Fruit fly (Drosophila melanogaster) whole organism, embryonic: ENCODE measurements around the gene CG44837.

Source experiments
- BtbVII ChIP-seq: fragments of 200-800 bp; sonication (Bioruptor generic); optimal IDR thresholded peaks from 3 replicates; lab custom pipeline; 2017; ENCODE audit warnings: missing biosample characterization, mild to moderate bottlenecking, missing genetic modification characterization
- CG10274 ChIP-seq: fragments of 200-800 bp; sonication (Bioruptor generic); optimal IDR thresholded peaks from 3 replicates; lab custom pipeline; 2017; ENCODE audit warnings: missing biosample characterization, mild to moderate bottlenecking, missing genetic modification characterization
- CG12071 ChIP-seq: fragments of 200-800 bp; sonication (Bioruptor generic); optimal IDR thresholded peaks from 3 replicates; lab custom pipeline; 2018; ENCODE audit warnings: missing biosample characterization, mild to moderate bottlenecking, missing genetic modification characterization
- CG13287 ChIP-seq: fragments of 200-800 bp; sonication (Bioruptor generic); IDR thresholded peaks from 2 replicates; pipeline ENCODE4 v1.3.6; 2022; ENCODE audit warnings: missing biosample characterization, missing genetic modification characterization; ENCODE audit not compliant: partially characterized antibody
- CG14441 ChIP-seq: fragments of 200-800 bp; sonication (Bioruptor generic); IDR thresholded peaks from 2 replicates; pipeline ENCODE4 v1.3.6; 2022; ENCODE audit warnings: missing biosample characterization, missing genetic modification characterization
- CG14667 ChIP-seq: fragments of 200-800 bp; sonication (Bioruptor generic); IDR thresholded peaks from 2 replicates; pipeline ENCODE4 v1.3.6; 2022; ENCODE audit warnings: missing biosample characterization, missing genetic modification characterization
- CG15269 ChIP-seq: fragments of 200-800 bp; sonication (Bioruptor generic); optimal IDR thresholded peaks from 2 replicates; lab custom pipeline; 2018; ENCODE audit warnings: missing biosample characterization, mild to moderate bottlenecking, missing genetic modification characterization, moderate library complexity
- CG1603 ChIP-seq: fragments of 200-800 bp; sonication (Bioruptor generic); optimal IDR thresholded peaks from 2 replicates; lab custom pipeline; 2019; ENCODE audit warnings: missing biosample characterization, mild to moderate bottlenecking, missing genetic modification characterization, moderate library complexity
- CG1832 ChIP-seq: fragments of 200-800 bp; sonication (Bioruptor generic); optimal IDR thresholded peaks from 2 replicates; lab custom pipeline; 2017; ENCODE audit warnings: missing biosample characterization, mild to moderate bottlenecking, missing genetic modification characterization, inconsistent platforms
- CG18476 ChIP-seq: fragments of 200-800 bp; sonication (Bioruptor generic); optimal IDR thresholded peaks from 2 replicates; lab custom pipeline; 2016; ENCODE audit warnings: missing biosample characterization, mild to moderate bottlenecking, missing genetic modification characterization
- CG4282 ChIP-seq: fragments of 200-800 bp; sonication (Bioruptor generic); optimal IDR thresholded peaks from 2 replicates; lab custom pipeline; 2016; ENCODE audit warnings: missing biosample characterization, missing genetic modification characterization
- CG43689 ChIP-seq: fragments of 200-800 bp; sonication (Bioruptor generic); IDR thresholded peaks from 2 replicates; pipeline ENCODE4 v1.3.6; 2022; ENCODE audit warnings: missing biosample characterization, missing genetic modification characterization
- CG6791 ChIP-seq: fragments of 200-800 bp; sonication (Bioruptor generic); IDR thresholded peaks from 3 replicates; pipeline ENCODE4 v1.3.6; 2022; ENCODE audit warnings: missing biosample characterization, missing genetic modification characterization; ENCODE audit not compliant: partially characterized antibody
- CG7839 ChIP-seq: fragments of 200-800 bp; sonication (Bioruptor generic); optimal IDR thresholded peaks from 3 replicates; lab custom pipeline; 2018; ENCODE audit warnings: missing biosample characterization, mild to moderate bottlenecking, missing genetic modification characterization, moderate library complexity
- E2f2 ChIP-seq: fragments of 200-800 bp; sonication (Bioruptor generic); IDR thresholded peaks from 2 replicates; pipeline ENCODE4 v1.3.6; 2022; ENCODE audit warnings: missing biosample characterization, missing genetic modification characterization
- Eip74EF ChIP-seq, 2 experiments: fragments of 200-800 bp in 1 of 2; fragments of >200 bp in 1 of 2; sonication (Bioruptor generic) in 1 of 2; optimal IDR thresholded peaks; 2 replicates each; lab custom pipeline; 2017 to 2019; ENCODE audit warnings: missing biosample characterization in 2 of 2, missing genetic modification characterization in 2 of 2, mild to moderate bottlenecking in 1 of 2, moderate library complexity in 1 of 2
- Elba2 ChIP-seq: fragments of 200-800 bp; sonication (Bioruptor generic); optimal IDR thresholded peaks from 3 replicates; lab custom pipeline; 2016; ENCODE audit warnings: missing biosample characterization, missing genetic modification characterization
- Ets65A ChIP-seq: fragments of 200-800 bp; sonication (Bioruptor generic); peaks from one replicate; lab custom pipeline; 2016; ENCODE audit warnings: missing biosample characterization, missing genetic modification characterization
- Fer3 ChIP-seq: fragments of 200-800 bp; sonication (Bioruptor generic); optimal IDR thresholded peaks from 2 replicates; lab custom pipeline; 2018; ENCODE audit warnings: missing biosample characterization, mild to moderate bottlenecking, missing genetic modification characterization, moderate library complexity
- HmgD ChIP-seq: fragments of 200-800 bp; sonication (Bioruptor generic); optimal IDR thresholded peaks from 3 replicates; lab custom pipeline; 2016; ENCODE audit warnings: missing biosample characterization, missing genetic modification characterization
- Myb ChIP-seq: fragments of 200-800 bp; sonication (Bioruptor generic); optimal IDR thresholded peaks from 2 replicates; lab custom pipeline; 2016; ENCODE audit warnings: missing biosample characterization, missing genetic modification characterization
- Nf-YA ChIP-seq: fragments of 200-800 bp; sonication (Bioruptor generic); IDR thresholded peaks from 2 replicates; pipeline ENCODE4 v1.3.6; 2022; ENCODE audit warnings: missing biosample characterization, missing genetic modification characterization
- Optix ChIP-seq: fragments of 200-800 bp; sonication (Bioruptor generic); IDR thresholded peaks from 3 replicates; pipeline ENCODE4 v1.3.6; 2022; ENCODE audit warnings: missing biosample characterization, missing genetic modification characterization
- Ptx1 ChIP-seq: fragments of 200-800 bp; sonication (Bioruptor generic); IDR thresholded peaks from 2 replicates; pipeline ENCODE4 v1.3.6; 2022; ENCODE audit warnings: missing biosample characterization, missing genetic modification characterization
- Spps ChIP-seq: fragments of 200-800 bp; sonication (Bioruptor generic); optimal IDR thresholded peaks from 2 replicates; lab custom pipeline; 2018; ENCODE audit warnings: missing biosample characterization, mild to moderate bottlenecking, missing genetic modification characterization
- Xbp1 ChIP-seq: fragments of 200-800 bp; sonication (Bioruptor generic); optimal IDR thresholded peaks from 3 replicates; lab custom pipeline; 2016; ENCODE audit warnings: missing biosample characterization, mild to moderate bottlenecking, missing genetic modification characterization
- abd-A ChIP-seq: fragments of 200-800 bp; sonication (Bioruptor generic); optimal IDR thresholded peaks from 3 replicates; lab custom pipeline; 2019; ENCODE audit warnings: missing biosample characterization, mild to moderate bottlenecking, missing genetic modification characterization, moderate library complexity
- ac ChIP-seq: fragments of 200-800 bp; sonication (Bioruptor generic); optimal IDR thresholded peaks from 3 replicates; lab custom pipeline; 2017; ENCODE audit warnings: missing biosample characterization, mild to moderate bottlenecking, missing genetic modification characterization
- bcd ChIP-seq: fragments of 200-800 bp; sonication (Bioruptor generic); optimal IDR thresholded peaks from 2 replicates; lab custom pipeline; 2017; ENCODE audit warnings: missing biosample characterization, mild to moderate bottlenecking, missing genetic modification characterization
- bowl ChIP-seq: fragments of 200-800 bp; sonication (Bioruptor generic); IDR thresholded peaks from 2 replicates; pipeline ENCODE4 v1.3.6; 2022; ENCODE audit warnings: missing biosample characterization, missing genetic modification characterization
- fd96Cb ChIP-seq: fragments of 200-800 bp; sonication (Bioruptor generic); optimal IDR thresholded peaks from 2 replicates; lab custom pipeline; 2018; ENCODE audit warnings: missing biosample characterization, mild to moderate bottlenecking, missing genetic modification characterization, moderate library complexity
- gcm2 ChIP-seq: fragments of 200-800 bp; sonication (Bioruptor generic); optimal IDR thresholded peaks from 2 replicates; lab custom pipeline; 2016; ENCODE audit warnings: missing biosample characterization, missing genetic modification characterization
- inv ChIP-seq: fragments of 200-800 bp; sonication (Bioruptor generic); IDR thresholded peaks from 2 replicates; pipeline ENCODE4 v1.3.6; 2022; ENCODE audit warnings: missing biosample characterization, missing genetic modification characterization; ENCODE audit not compliant: partially characterized antibody
- knrl ChIP-seq: fragments of 200-800 bp; sonication (Bioruptor generic); IDR thresholded peaks from 3 replicates; pipeline ENCODE4 v1.3.6; 2022; ENCODE audit warnings: missing biosample characterization, missing genetic modification characterization; ENCODE audit not compliant: partially characterized antibody
- mam ChIP-seq: fragments of 200-800 bp; sonication (Bioruptor generic); optimal IDR thresholded peaks from 3 replicates; lab custom pipeline; 2016; ENCODE audit warnings: missing biosample characterization, missing genetic modification characterization
- nerfin-1 ChIP-seq: fragments of 200-800 bp; sonication (Bioruptor generic); optimal IDR thresholded peaks from 3 replicates; lab custom pipeline; 2019; ENCODE audit warnings: missing biosample characterization, mild to moderate bottlenecking, missing genetic modification characterization, moderate library complexity
- odd ChIP-seq: fragments of 200-800 bp; sonication (Bioruptor generic); optimal IDR thresholded peaks from 2 replicates; lab custom pipeline; 2017; ENCODE audit warnings: missing biosample characterization, mild to moderate bottlenecking, missing genetic modification characterization
- org-1 ChIP-seq: fragments of 200-800 bp; sonication (Bioruptor generic); optimal IDR thresholded peaks from 2 replicates; lab custom pipeline; 2017; ENCODE audit warnings: missing biosample characterization, missing genetic modification characterization
- pho ChIP-seq: fragments of 200-800 bp; sonication (Bioruptor generic); optimal IDR thresholded peaks from 2 replicates; lab custom pipeline; 2016; ENCODE audit warnings: missing biosample characterization, missing genetic modification characterization
- slbo ChIP-seq: fragments of 200-800 bp; sonication (Bioruptor generic); IDR thresholded peaks from 2 replicates; pipeline ENCODE4 v1.3.6; 2022; ENCODE audit warnings: missing biosample characterization, missing genetic modification characterization
- sqz ChIP-seq: fragments of 200-800 bp; sonication (Bioruptor generic); optimal IDR thresholded peaks from 3 replicates; lab custom pipeline; 2018; ENCODE audit warnings: missing biosample characterization, mild to moderate bottlenecking, missing genetic modification characterization
- ssp ChIP-seq: fragments of 200-800 bp; sonication (Bioruptor generic); IDR thresholded peaks from 2 replicates; pipeline ENCODE4 v1.3.6; 2022; ENCODE audit warnings: missing biosample characterization, missing genetic modification characterization
- stc ChIP-seq: fragments of 200-800 bp; sonication (Bioruptor generic); IDR thresholded peaks from 2 replicates; pipeline ENCODE4 v1.3.6; 2022; ENCODE audit warnings: missing biosample characterization, missing genetic modification characterization
- tin ChIP-seq: fragments of 200-800 bp; sonication (Bioruptor generic); optimal IDR thresholded peaks from 3 replicates; lab custom pipeline; 2016; ENCODE audit warnings: missing biosample characterization, missing genetic modification characterization
- tll ChIP-seq, 2 experiments: fragments of 200-800 bp in 1 of 2; fragments of >200 bp in 1 of 2; sonication (Bioruptor generic) in 1 of 2; optimal IDR thresholded peaks; 2 replicates each; lab custom pipeline; 2017 to 2019; ENCODE audit warnings: missing biosample characterization in 2 of 2, missing genetic modification characterization in 2 of 2, mild to moderate bottlenecking in 1 of 2, moderate library complexity in 1 of 2
- tna ChIP-seq: fragments of 200-800 bp; sonication (Bioruptor generic); IDR thresholded peaks from 2 replicates; pipeline ENCODE4 v1.3.6; 2022; ENCODE audit warnings: missing biosample characterization, missing genetic modification characterization; ENCODE audit not compliant: partially characterized antibody
- tx ChIP-seq: fragments of 200-800 bp; sonication (Bioruptor generic); optimal IDR thresholded peaks from 2 replicates; lab custom pipeline; 2016; ENCODE audit warnings: missing biosample characterization, missing genetic modification characterization

The CG44837 gene

dm6 chr3L:11822446-11823334 lies 116.0 kb downstream of the CG44837 start, which contains the start of gene RpL10Ab (continued):
- TF ChIP-seq CG12071 (GFP tag; lab: Kevin White, UChicago) (peak; percentile 82), BtbVII (GFP tag; lab: Kevin White, UChicago) (peak; percentile 68), ssp (GFP tag; lab: Robert Waterston, UW) (peak; percentile 73), Ptx1 (GFP tag; lab: Robert Waterston, UW) (peak; percentile 74), CG1603 (tag; lab: Kevin White, UChicago) (peak; percentile 69), nerfin-1 (tag; lab: Kevin White, UChicago) (peak; percentile 2), tx (GFP tag; lab: Kevin White, UChicago) (no peak), bcd (peak; percentile 69), CG13287 (peak; percentile 70), org-1 (GFP tag; lab: Kevin White, UChicago) (peak; percentile 34), E2f2 (GFP tag; lab: Robert Waterston, UW) (0 out of 2 replicates have a peak, but pooled peaks have one; percentile 37), CG10274 (GFP tag; lab: Kevin White, UChicago) (peak; percentile 32), Ets65A (peak; percentile 96), CG14441 (GFP tag; lab: Robert Waterston, UW) (peak; percentile 59), CG1832 (GFP tag; lab: Kevin White, UChicago) (no peak), Spps (no peak), fd96Cb (peak; percentile 26), Nf-YA (GFP tag; lab: Robert Waterston, UW) (0 out of 2 replicates have a peak, but pooled peaks have one; percentile 51), knrl (GFP tag; lab: Robert Waterston, UW) (peak; percentile 82), Elba2 (GFP tag; lab: Kevin White, UChicago) (no peak), CG15269 (peak; percentile 34), CG4282 (GFP tag; lab: Kevin White, UChicago) (peak; percentile 5), CG7839 (tag; lab: Kevin White, UChicago) (peak; percentile 49), bowl (GFP tag; lab: Robert Waterston, UW) (no peak), CG18476 (GFP tag; lab: Kevin White, UChicago) (peak; percentile 15), Xbp1 (GFP tag; lab: Kevin White, UChicago) (peak; percentile 57), Eip74EF (GFP tag; optimal IDR thresholded peaks at IDR 0.05; lab: Kevin White, UChicago) (no peak), CG6791 (peak; percentile 92), gcm2 (GFP tag; lab: Kevin White, UChicago) (no peak), tll (GFP tag; optimal IDR thresholded peaks at IDR 0.05; lab: Kevin White, UChicago) (no peak), sqz (GFP tag; lab: Kevin White, UChicago) (peak; percentile 28), Fer3 (tag; lab: Kevin White, UChicago) (peak; percentile 70), tna (GFP tag; lab: Robert Waterston, UW) (peak; percentile 72), HmgD (GFP tag; lab: Kevin White, UChicago) (no peak), Optix (GFP tag; lab: Robert Waterston, UW) (peak; percentile 50; the same call in 1 of the 3 replicates), abd-A (tag; lab: Kevin White, UChicago) (no peak), tin (peak; percentile 26), odd (GFP tag; lab: Kevin White, UChicago) (peak; percentile 37), CG14667 (GFP tag; lab: Robert Waterston, UW) (peak; percentile 59; the same call in 1 of the 2 replicates), CG43689 (peak; percentile 23; the same call in 1 of the 2 replicates), ac (GFP tag; lab: Kevin White, UChicago) (no peak), slbo (GFP tag; lab: Robert Waterston, UW) (peak; percentile 74), stc (GFP tag; lab: Robert Waterston, UW) (no peak; the same call in 1 of the 2 replicates), mam (peak; percentile 39), inv (peak; percentile 82), pho (GFP tag; lab: Kevin White, UChicago) (peak; percentile 31), Myb (no peak)
